Worm (Caenorhabditis elegans) whole organism, L1 larva: ENCODE results near the gene ani-3.

Source experiments
- C04F5.9 ChIP-seq: sonication (generic microtip); optimal IDR thresholded peaks from 2 replicates; lab custom pipeline; 2016; ENCODE audit warnings: missing genetic modification characterization, missing compliant biosample characterization
- C34B4.2 ChIP-seq: sonication (generic microtip); optimal IDR thresholded peaks from 2 replicates; lab custom pipeline; 2017; ENCODE audit warnings: mild to moderate bottlenecking, missing genetic modification characterization, missing compliant biosample characterization
- F16B12.6 ChIP-seq: fragments of 150-350 bp; optimal IDR thresholded peaks from 2 replicates; lab custom pipeline; 2014; ENCODE audit warnings: missing biosample characterization, missing genetic modification characterization
- aha-1 ChIP-seq: fragments of 150-350 bp; optimal IDR thresholded peaks from 2 replicates; lab custom pipeline; 2014; ENCODE audit warnings: missing biosample characterization, missing genetic modification characterization
- aly-2 ChIP-seq: fragments of 150-350 bp; optimal IDR thresholded peaks from 2 replicates; lab custom pipeline; 2014; ENCODE audit warnings: missing biosample characterization, missing genetic modification characterization
- blmp-1 ChIP-seq: fragments of 150-350 bp; optimal IDR thresholded peaks from 2 replicates; lab custom pipeline; 2014; ENCODE audit warnings: missing biosample characterization, missing genetic modification characterization
- ces-1 ChIP-seq: fragments of 150-350 bp; optimal IDR thresholded peaks from 2 replicates; lab custom pipeline; 2014; ENCODE audit warnings: missing biosample characterization, missing genetic modification reagents, missing genetic modification characterization
- dpl-1 ChIP-seq, 3 experiments: fragments of 150-350 bp in 2 of 3; sonication (generic microtip) in 1 of 3; optimal IDR thresholded peaks; 2 replicates each; lab custom pipeline; 2014 to 2017; ENCODE audit warnings: missing biosample characterization in 3 of 3, missing genetic modification characterization in 3 of 3, missing genetic modification reagents in 3 of 3
- dsc-1 ChIP-seq: sonication (generic microtip); optimal IDR thresholded peaks from 2 replicates; lab custom pipeline; 2016; ENCODE audit warnings: mild to moderate bottlenecking, missing genetic modification characterization, missing compliant biosample characterization
- efl-3 ChIP-seq: fragments of 200-800 bp; sonication (Bioruptor generic); optimal IDR thresholded peaks from 2 replicates; lab custom pipeline; 2018; ENCODE audit warnings: mild to moderate bottlenecking, missing genetic modification characterization, missing compliant biosample characterization
- ets-5 ChIP-seq: fragments of 200-800 bp; sonication (Bioruptor generic); IDR thresholded peaks from 2 replicates; pipeline ENCODE4 v1.3.6; 2022; ENCODE audit warnings: missing genetic modification characterization, missing compliant biosample characterization
- fkh-8 ChIP-seq: sonication (generic microtip); optimal IDR thresholded peaks from 2 replicates; lab custom pipeline; 2016; ENCODE audit warnings: mild to moderate bottlenecking, missing genetic modification characterization, missing compliant biosample characterization
- hlh-4 ChIP-seq: sonication (generic microtip); optimal IDR thresholded peaks from 2 replicates; lab custom pipeline; 2016; ENCODE audit warnings: mild to moderate bottlenecking, missing genetic modification characterization, missing compliant biosample characterization
- isw-1 ChIP-seq: fragments of 200-800 bp; sonication (Bioruptor generic); IDR thresholded peaks from 2 replicates; pipeline ENCODE4 v1.3.6; 2022; ENCODE audit warnings: missing genetic modification characterization, missing compliant biosample characterization
- lin-15B ChIP-seq: fragments of 150-350 bp; sonication (generic microtip); optimal IDR thresholded peaks from 3 replicates; lab custom pipeline; 2014; ENCODE audit warnings: missing biosample characterization, missing genetic modification characterization
- lin-35 ChIP-seq, 2 experiments: fragments of 150-350 bp; optimal IDR thresholded peaks; 2 replicates each; lab custom pipeline; 2014; ENCODE audit warnings: missing biosample characterization in 2 of 2, missing genetic modification characterization in 2 of 2, missing genetic modification reagents in 2 of 2
- lin-39 ChIP-seq: fragments of 150-350 bp; optimal IDR thresholded peaks from 2 replicates; lab custom pipeline; 2014; ENCODE audit warnings: missing biosample characterization, missing genetic modification reagents, missing genetic modification characterization
- lsy-2 ChIP-seq, 2 experiments: fragments of 150-350 bp; optimal IDR thresholded peaks; 2 replicates each; lab custom pipeline; 2014; ENCODE audit warnings: missing biosample characterization in 2 of 2, missing genetic modification characterization in 2 of 2
- mab-9 ChIP-seq: fragments of 200-800 bp; sonication (Bioruptor generic); IDR thresholded peaks from 2 replicates; pipeline ENCODE4 v1.3.6; 2022; ENCODE audit warnings: missing genetic modification reagents, missing genetic modification characterization, missing compliant biosample characterization
- mep-1 ChIP-seq: fragments of 150-350 bp; optimal IDR thresholded peaks from 2 replicates; lab custom pipeline; 2014; ENCODE audit warnings: missing biosample characterization, missing genetic modification characterization
- nhr-47 ChIP-seq: sonication (generic microtip); optimal IDR thresholded peaks from 2 replicates; lab custom pipeline; 2016; ENCODE audit warnings: mild to moderate bottlenecking, missing genetic modification characterization, moderate library complexity, missing compliant biosample characterization
- nhr-71 ChIP-seq: sonication (generic microtip); optimal IDR thresholded peaks from 2 replicates; lab custom pipeline; 2016; ENCODE audit warnings: mild to moderate bottlenecking, missing genetic modification characterization, moderate library complexity, missing compliant biosample characterization
- nhr-84 ChIP-seq: sonication (generic microtip); optimal IDR thresholded peaks from 2 replicates; lab custom pipeline; 2017; ENCODE audit warnings: missing biosample characterization, missing genetic modification characterization
- nhr-85 ChIP-seq: sonication (generic microtip); peaks from one replicate; lab custom pipeline; 2016; ENCODE audit warnings: missing genetic modification characterization, inconsistent platforms, missing compliant biosample characterization
- pax-3 ChIP-seq: fragments of 200-800 bp; sonication (Bioruptor generic); optimal IDR thresholded peaks from 2 replicates; lab custom pipeline; 2018; ENCODE audit warnings: mild to moderate bottlenecking, missing genetic modification characterization, moderate library complexity, missing compliant biosample characterization
- pqm-1 ChIP-seq: sonication (generic microtip); optimal IDR thresholded peaks from 3 replicates; lab custom pipeline; 2017; ENCODE audit warnings: missing biosample characterization, missing genetic modification characterization
- snpc-4 ChIP-seq: fragments of 150-350 bp; optimal IDR thresholded peaks from 2 replicates; lab custom pipeline; 2014; ENCODE audit warnings: missing biosample characterization, missing genetic modification characterization
- snu-23 ChIP-seq: sonication (generic microtip); optimal IDR thresholded peaks from 2 replicates; lab custom pipeline; 2016; ENCODE audit warnings: missing genetic modification characterization, missing compliant biosample characterization
- sox-4 ChIP-seq: sonication (generic microtip); optimal IDR thresholded peaks from 2 replicates; lab custom pipeline; 2016; ENCODE audit warnings: missing genetic modification characterization, missing compliant biosample characterization
- sptf-1 ChIP-seq: fragments of 150-350 bp; optimal IDR thresholded peaks from 2 replicates; lab custom pipeline; 2014; ENCODE audit warnings: missing biosample characterization, missing genetic modification characterization
- tbx-2 ChIP-seq: sonication (generic microtip); optimal IDR thresholded peaks from 2 replicates; lab custom pipeline; 2016; ENCODE audit warnings: missing genetic modification characterization, missing compliant biosample characterization
- unc-130 ChIP-seq: fragments of 150-350 bp; optimal IDR thresholded peaks from 2 replicates; lab custom pipeline; 2017; ENCODE audit warnings: missing biosample characterization, missing genetic modification characterization, inconsistent platforms
- unc-30 ChIP-seq: sonication (generic microtip); optimal IDR thresholded peaks from 2 replicates; lab custom pipeline; 2017; ENCODE audit warnings: missing biosample characterization, missing genetic modification characterization
- unc-86 ChIP-seq: sonication (generic microtip); optimal IDR thresholded peaks from 2 replicates; lab custom pipeline; 2016; ENCODE audit warnings: missing genetic modification characterization, missing compliant biosample characterization
- vab-15 ChIP-seq: sonication (generic microtip); optimal IDR thresholded peaks from 2 replicates; lab custom pipeline; 2017; ENCODE audit warnings: missing genotype, mild to moderate bottlenecking, missing genetic modification characterization, missing compliant biosample characterization
- ztf-11 ChIP-seq, 2 experiments: sonication (generic microtip); optimal IDR thresholded peaks; 2 replicates each; lab custom pipeline; 2016 to 2017; ENCODE audit warnings: missing genetic modification characterization in 2 of 2, missing biosample characterization in 1 of 2, missing compliant biosample characterization in 1 of 2
- ztf-4 ChIP-seq: fragments of 150-350 bp; optimal IDR thresholded peaks from 2 replicates; lab custom pipeline; 2014; ENCODE audit warnings: missing biosample characterization, missing genetic modification characterization

ani-3 gene

ce11 chrV:19667716-19668115, 29.8 kb upstream of the ani-3 start:
- TF ChIP-seq pax-3: no peak
- no peak for TF ChIP-seq ztf-11 (tag; optimal IDR thresholded peaks at IDR 0.05; lab: Kevin White, UChicago)
- no peak for TF ChIP-seq aly-2
- no peak for TF ChIP-seq sptf-1 (tag; lab: Kevin White, UChicago)
- no peak for TF ChIP-seq ces-1 (GFP tag; lab: Kevin White, UChicago)
- TF ChIP-seq lin-35 (GFP tag; optimal IDR thresholded peaks at IDR 0.05; lab: Kevin White, UChicago): no peak
- TF ChIP-seq lin-15B (tag; lab: Kevin White, UChicago): no peak
- no peak for TF ChIP-seq ets-5 (GFP tag; lab: Robert Waterston, UW)
- TF ChIP-seq snu-23 (GFP tag; lab: Kevin White, UChicago): no peak
- no peak for TF ChIP-seq mep-1 (tag; lab: Kevin White, UChicago)
- TF ChIP-seq blmp-1 (tag; lab: Kevin White, UChicago): no peak
- no peak for TF ChIP-seq dpl-1 (GFP tag; optimal IDR thresholded peaks at IDR 0.05; lab: Kevin White, UChicago)
- TF ChIP-seq aha-1: no peak
- no peak for TF ChIP-seq C04F5.9 (tag; lab: Kevin White, UChicago)

ce11 chrV:19668213-19668612, 29.3 kb upstream of the ani-3 start:
- TF ChIP-seq nhr-47 (peak; percentile 44), nhr-71 (tag; lab: Kevin White, UChicago) (peak; percentile 63), dpl-1 (GFP tag; optimal IDR thresholded peaks at IDR 0.05; lab: Kevin White, UChicago) (no peak), aly-2 (no peak), fkh-8 (tag; lab: Kevin White, UChicago) (peak; percentile 91), pax-3 (peak; percentile 5), dsc-1 (tag; lab: Kevin White, UChicago) (peak; percentile 47), efl-3 (GFP tag; lab: Kevin White, UChicago) (no peak)
- TF ChIP-seq, all 84 proteins: peak for 5

ce11 chrV:19669959-19670358, 27.6 kb upstream of the ani-3 start, which contains the start of gene Y43F8C.11:
Gene Y43F8C.11 (plus strand): TSS chrV:19670259.
- TF ChIP-seq F16B12.6 (tag; lab: Kevin White, UChicago) (no peak), pax-3 (no peak), pqm-1 (no peak)

ce11 chrV:19670866-19671265, 26.7 kb upstream of the ani-3 start:
- TF ChIP-seq isw-1 (GFP tag; lab: Robert Waterston, UW) (no peak), mab-9 (GFP tag; lab: Robert Waterston, UW) (no peak), lin-39 (no peak), nhr-85 (tag; lab: Kevin White, UChicago) (no peak), aly-2 (no peak), hlh-4 (tag; lab: Kevin White, UChicago) (no peak), ztf-4 (tag; lab: Kevin White, UChicago) (no peak), nhr-84 (no peak)

ce11 chrV:19671816-19672215, 25.7 kb upstream of the ani-3 start:
- TF ChIP-seq snu-23 (GFP tag; lab: Kevin White, UChicago) (no peak), unc-130 (tag; lab: Kevin White, UChicago) (no peak), vab-15 (tag; lab: Kevin White, UChicago) (no peak), pqm-1 (no peak), unc-30 (no peak), lin-35 (GFP tag; optimal IDR thresholded peaks at IDR 0.05; lab: Kevin White, UChicago) (no peak), snpc-4 (tag; lab: Kevin White, UChicago) (no peak), sox-4 (no peak), tbx-2 (no peak), ztf-11 (tag; optimal IDR thresholded peaks at IDR 0.05; lab: Kevin White, UChicago) (no peak), C04F5.9 (tag; lab: Kevin White, UChicago) (no peak), nhr-71 (tag; lab: Kevin White, UChicago) (no peak), C34B4.2 (no peak), lsy-2 (tag; optimal IDR thresholded peaks at IDR 0.05; lab: Kevin White, UChicago) (no peak), unc-86 (tag; lab: Kevin White, UChicago) (no peak), mab-9 (GFP tag; lab: Robert Waterston, UW) (no peak)
